Fruit fly (Drosophila melanogaster) whole organism, embryonic: ENCODE measurements around the gene Bsg.

Experiments
- CG14441 ChIP-seq: fragments of 200-800 bp; sonication (Bioruptor generic); IDR thresholded peaks from 2 replicates; pipeline ENCODE4 v1.3.6; 2022; ENCODE audit warnings: missing biosample characterization, missing genetic modification characterization
- CG8281 ChIP-seq: fragments of 200-800 bp; sonication (Bioruptor generic); optimal IDR thresholded peaks from 2 replicates; lab custom pipeline; 2018; ENCODE audit warnings: missing biosample characterization, mild to moderate bottlenecking, missing genetic modification characterization, moderate library complexity
- D ChIP-seq, 2 experiments: fragments of 200-800 bp in 1 of 2; fragments of >200 bp in 1 of 2; sonication (Bioruptor generic) in 1 of 2; optimal IDR thresholded peaks; 2 replicates in 1 of 2; 3 replicates in 1 of 2; lab custom pipeline; 2017; ENCODE audit warnings: mild to moderate bottlenecking in 1 of 2, missing biosample characterization in 1 of 2, missing genetic modification characterization in 1 of 2, missing genetic modification reagents in 1 of 2
- Dbx ChIP-seq: fragments of 200-800 bp; sonication (Bioruptor generic); IDR thresholded peaks from 3 replicates; pipeline ENCODE4 v1.3.6; 2022; ENCODE audit warnings: missing biosample characterization, missing genetic modification characterization
- Max ChIP-seq: fragments of 200-800 bp; sonication (Bioruptor generic); optimal IDR thresholded peaks from 2 replicates; lab custom pipeline; 2016; ENCODE audit warnings: missing biosample characterization, mild to moderate bottlenecking, missing genetic modification characterization
- Opbp ChIP-seq: fragments of 200-800 bp; sonication (Bioruptor generic); IDR thresholded peaks from 3 replicates; pipeline ENCODE4 v1.3.6; 2022; ENCODE audit warnings: missing biosample characterization, missing genetic modification characterization; ENCODE audit not compliant: partially characterized antibody
- Pdp1 ChIP-seq, 2 experiments: fragments of 200-800 bp; sonication (Bioruptor generic); optimal IDR thresholded peaks; 3 replicates each; lab custom pipeline; 2016; ENCODE audit warnings: missing biosample characterization in 2 of 2, missing genetic modification characterization in 2 of 2, mild to moderate bottlenecking in 1 of 2, moderate library complexity in 1 of 2
- dati ChIP-seq: fragments of 200-800 bp; sonication (Bioruptor generic); IDR thresholded peaks from 2 replicates; pipeline ENCODE4 v1.3.6; 2022; ENCODE audit warnings: missing biosample characterization, missing genetic modification characterization
- ken ChIP-seq: fragments of 200-800 bp; sonication (Bioruptor generic); IDR thresholded peaks from 3 replicates; pipeline ENCODE4 v1.3.6; 2022; ENCODE audit warnings: missing biosample characterization, missing genetic modification characterization
- maf-S ChIP-seq: fragments of 200-800 bp; sonication (Bioruptor generic); optimal IDR thresholded peaks from 2 replicates; lab custom pipeline; 2016; ENCODE audit warnings: missing biosample characterization, missing genetic modification characterization
- pan ChIP-seq, 4 experiments: fragments of >200 bp in 3 of 4; fragments of 200-800 bp in 1 of 4; sonication (Bioruptor generic) in 1 of 4; optimal IDR thresholded peaks in 3 of 4; IDR thresholded peaks in 1 of 4; 2 replicates each; pipeline versions ENCODE4 v1.3.6 to Lab custom; 2017 to 2022; ENCODE audit warnings: missing biosample characterization in 2 of 4, missing genetic modification characterization in 2 of 4, mixed read lengths in 1 of 4
- slbo ChIP-seq: fragments of 200-800 bp; sonication (Bioruptor generic); IDR thresholded peaks from 2 replicates; pipeline ENCODE4 v1.3.6; 2022; ENCODE audit warnings: missing biosample characterization, missing genetic modification characterization
- zfh1 ChIP-seq: fragments of 200-800 bp; sonication (Bioruptor generic); IDR thresholded peaks from 3 replicates; pipeline ENCODE4 v1.3.6; 2022; ENCODE audit warnings: missing biosample characterization, missing genetic modification characterization

- TF ChIP-seq zfh1 (GFP tag; lab: Robert Waterston, UW) (no peak), CG8281 (tag; lab: Kevin White, UChicago) (no peak), ken (GFP tag; lab: Robert Waterston, UW) (no peak), maf-S (GFP tag; lab: Kevin White, UChicago) (no peak), Dbx (no peak), Opbp (no peak), dati (no peak), pan (optimal IDR thresholded peaks at IDR 0.05; lab: Kevin White, UChicago) (no peak), pan (GFP tag; optimal IDR thresholded peaks at IDR 0.05 in 1 of 2, IDR thresholded peaks at IDR 0.05 in 1 of 2) (no peak), D (optimal IDR thresholded peaks at IDR 0.05; lab: Kevin White, UChicago) (no peak), D (GFP tag; optimal IDR thresholded peaks at IDR 0.05; lab: Kevin White, UChicago) (no peak), CG14441 (GFP tag; lab: Robert Waterston, UW) (no peak), Pdp1 (GFP tag; optimal IDR thresholded peaks at IDR 0.05; lab: Kevin White, UChicago) (no peak), Max (GFP tag; lab: Kevin White, UChicago) (no peak), slbo (GFP tag; lab: Robert Waterston, UW) (no peak)
Measured at dm6 chr2L:8091908-8092307, 8.7 kb downstream of the Bsg start.
